Fruit fly (Drosophila melanogaster) whole organism, adult: ENCODE results near the gene Polr3H.

Experiments
- CG11617 ChIP-seq: fragments of 200-800 bp; sonication (Bioruptor generic); optimal IDR thresholded peaks from 2 replicates; lab custom pipeline; 2017; ENCODE audit warnings: mild to moderate bottlenecking, missing biosample characterization, missing genetic modification reagents, missing genetic modification characterization
- CG12768 ChIP-seq: fragments of 200-800 bp; sonication (Bioruptor generic); optimal IDR thresholded peaks from 2 replicates; lab custom pipeline; 2017; ENCODE audit warnings: missing biosample characterization, missing genetic modification characterization, mild to moderate bottlenecking, moderate library complexity, missing genetic modification reagents
- CG14711 ChIP-seq: fragments of 200-800 bp; sonication (Bioruptor generic); optimal IDR thresholded peaks from 2 replicates; lab custom pipeline; 2018; ENCODE audit warnings: missing biosample characterization, mild to moderate bottlenecking, missing genetic modification characterization, moderate library complexity
- CG1620 ChIP-seq: fragments of 200-800 bp; sonication (Bioruptor generic); optimal IDR thresholded peaks from 2 replicates; lab custom pipeline; 2016; ENCODE audit warnings: missing biosample characterization, missing genetic modification characterization
- CG33017 ChIP-seq: fragments of 200-800 bp; sonication (Bioruptor generic); optimal IDR thresholded peaks from 2 replicates; lab custom pipeline; 2018; ENCODE audit warnings: missing biosample characterization, mild to moderate bottlenecking, missing genetic modification characterization, moderate library complexity
- CG5204 ChIP-seq: fragments of 200-800 bp; sonication (Bioruptor generic); optimal IDR thresholded peaks from 2 replicates; lab custom pipeline; 2016; ENCODE audit warnings: missing biosample characterization, missing genetic modification characterization
- CG7045 ChIP-seq: fragments of 200-800 bp; sonication (Bioruptor generic); optimal IDR thresholded peaks from 2 replicates; lab custom pipeline; 2017; ENCODE audit warnings: missing biosample characterization, mild to moderate bottlenecking, missing genetic modification characterization
- Clk ChIP-seq: fragments of 200-800 bp; sonication (Bioruptor generic); optimal IDR thresholded peaks from 2 replicates; lab custom pipeline; 2017; ENCODE audit warnings: missing biosample characterization, missing genetic modification characterization
- Crg-1 ChIP-seq: fragments of 200-800 bp; sonication (Bioruptor generic); optimal IDR thresholded peaks from 2 replicates; lab custom pipeline; 2016; ENCODE audit warnings: missing biosample characterization, missing genetic modification characterization
- Mnt ChIP-seq: fragments of 200-800 bp; sonication (Bioruptor generic); optimal IDR thresholded peaks from 2 replicates; lab custom pipeline; 2016; ENCODE audit warnings: missing biosample characterization, mild to moderate bottlenecking, missing genetic modification characterization
- kay ChIP-seq: fragments of 200-800 bp; sonication (Bioruptor generic); peaks from one replicate; lab custom pipeline; 2016; ENCODE audit warnings: missing biosample characterization, missing genetic modification characterization, borderline replicate concordance
- ovo ChIP-seq: fragments of 200-800 bp; sonication (Bioruptor generic); optimal IDR thresholded peaks from 2 replicates; lab custom pipeline; 2016; ENCODE audit warnings: missing biosample characterization, missing genetic modification characterization
- pad ChIP-seq: fragments of 200-800 bp; sonication (Bioruptor generic); optimal IDR thresholded peaks from 3 replicates; lab custom pipeline; 2017; ENCODE audit warnings: missing biosample characterization, missing genetic modification characterization, mild to moderate bottlenecking, moderate library complexity, missing genetic modification reagents
- tj ChIP-seq: fragments of 200-800 bp; sonication (Bioruptor generic); optimal IDR thresholded peaks from 3 replicates; lab custom pipeline; 2017; ENCODE audit warnings: missing biosample characterization, mild to moderate bottlenecking, missing genetic modification characterization, moderate library complexity

DNA sequence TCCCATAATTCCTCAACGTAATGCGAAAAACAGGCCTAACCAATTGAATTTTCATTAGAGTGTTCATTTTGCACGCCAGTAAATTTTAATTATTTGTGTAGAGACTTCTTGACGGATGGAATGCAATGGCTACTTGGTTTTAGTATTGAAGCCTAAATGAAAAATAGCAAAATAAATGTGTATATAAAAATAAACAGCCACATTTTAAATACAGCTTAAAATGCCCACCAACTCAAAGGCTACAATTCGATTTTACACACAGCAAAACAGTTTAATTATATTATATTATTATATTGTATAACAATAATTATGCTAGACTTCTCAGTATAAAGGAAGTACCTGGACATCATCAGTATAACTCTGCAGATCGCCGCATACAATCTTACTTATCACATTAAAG is 24.3 kb upstream of the Polr3H start, which contains the start of gene Akr1B:
- no peak for TF ChIP-seq Clk
- no peak for TF ChIP-seq CG1620
- no peak for TF ChIP-seq CG14711
- no peak for TF ChIP-seq CG5204
- no peak for TF ChIP-seq ovo (GFP tag; lab: Kevin White, UChicago)
- TF ChIP-seq CG12768 = no peak
- no peak for TF ChIP-seq Mnt
- no peak for TF ChIP-seq tj (GFP tag; lab: Kevin White, UChicago)
- no peak for TF ChIP-seq CG7045 (GFP tag; lab: Kevin White, UChicago)
- TF ChIP-seq CG11617 (GFP tag; lab: Kevin White, UChicago) = no peak
- TF ChIP-seq CG33017 = no peak
- no peak for TF ChIP-seq pad (GFP tag; lab: Kevin White, UChicago)
- no peak for TF ChIP-seq kay (GFP tag; lab: Kevin White, UChicago)
- no peak for TF ChIP-seq Crg-1 (GFP tag; lab: Kevin White, UChicago)
